In genomic region chrV:10002720-10003119, ce11 we compare ENCODE assay signal across 1 worm cellular context.
TF ChIP-seq lines count a peak whose summit lies in the region.

No protein-coding gene starts in this region.

TF ChIP-seq in whole organism, L1 larva, 84 proteins besides CTCF, POLR2A, EP300 and RAD21 (continued from another document):
- TF ChIP-seq efl-1 (optimal IDR thresholded peaks at IDR 0.05; lab: Kevin White, UChicago) (no peak), efl-1 (GFP tag; optimal IDR thresholded peaks at IDR 0.05 in 1 of 2; lab: Kevin White, UChicago) (no peak), fkh-4 (tag; optimal IDR thresholded peaks at IDR 0.05; lab: Kevin White, UChicago; ENCODE audit: borderline replicate concordance) (no peak), lin-14 (GFP tag; optimal IDR thresholded peaks at IDR 0.05; lab: Kevin White, UChicago) (peak; percentile 70), ceh-8 (GFP tag; optimal IDR thresholded peaks at IDR 0.05; lab: Kevin White, UChicago) (no peak), mep-1 (tag; optimal IDR thresholded peaks at IDR 0.05; lab: Kevin White, UChicago) (peak; percentile 31), xbp-1 (tag; optimal IDR thresholded peaks at IDR 0.05; lab: Kevin White, UChicago) (peak; percentile 44), nhr-84 (tag; optimal IDR thresholded peaks at IDR 0.05; lab: Kevin White, UChicago) (no peak), lin-13 (GFP tag; optimal IDR thresholded peaks at IDR 0.05; lab: Kevin White, UChicago) (no peak), ceh-90 (tag; optimal IDR thresholded peaks at IDR 0.05; lab: Kevin White, UChicago) (no peak), hpl-2 (GFP tag; optimal IDR thresholded peaks at IDR 0.05; lab: Kevin White, UChicago) (no peak), dpl-1 (GFP tag; optimal IDR thresholded peaks at IDR 0.05; lab: Kevin White, UChicago) (no peak), aly-2 (tag; optimal IDR thresholded peaks at IDR 0.05; lab: Kevin White, UChicago) (no peak), nhr-90 (tag; optimal IDR thresholded peaks at IDR 0.05; lab: Kevin White, UChicago; ENCODE audit: poor library complexity) (no peak), nhr-28 (tag; optimal IDR thresholded peaks at IDR 0.05; lab: Kevin White, UChicago) (no peak), elt-3 (tag; optimal IDR thresholded peaks at IDR 0.05; lab: Kevin White, UChicago) (peak in 1 of 6 experiments; percentile 16), ztf-4 (tag; optimal IDR thresholded peaks at IDR 0.05; lab: Kevin White, UChicago) (no peak), unc-86 (tag; optimal IDR thresholded peaks at IDR 0.05; lab: Kevin White, UChicago) (no peak), sptf-1 (tag; optimal IDR thresholded peaks at IDR 0.05; lab: Kevin White, UChicago) (no peak), fos-1 (tag; optimal IDR thresholded peaks at IDR 0.05; lab: Kevin White, UChicago) (no peak), tbx-2 (tag; optimal IDR thresholded peaks at IDR 0.05; lab: Kevin White, UChicago) (no peak), ama-1 (optimal IDR thresholded peaks at IDR 0.05; lab: Kevin White, UChicago) (no peak), irx-1 (tag; optimal IDR thresholded peaks at IDR 0.05; lab: Kevin White, UChicago) (no peak), ceh-63 (GFP tag; optimal IDR thresholded peaks at IDR 0.05; lab: Kevin White, UChicago) (no peak), nhr-76 (tag; optimal IDR thresholded peaks at IDR 0.05; lab: Kevin White, UChicago) (no peak), ces-1 (GFP tag; optimal IDR thresholded peaks at IDR 0.05; lab: Kevin White, UChicago) (no peak), unc-30 (tag; optimal IDR thresholded peaks at IDR 0.05; lab: Kevin White, UChicago) (no peak), pqm-1 (tag; optimal IDR thresholded peaks at IDR 0.05; lab: Kevin White, UChicago) (no peak), pag-3 (tag; optimal IDR thresholded peaks at IDR 0.05; lab: Kevin White, UChicago; ENCODE audit: borderline replicate concordance, insufficient read depth) (no peak), lin-35 (GFP tag; optimal IDR thresholded peaks at IDR 0.05; lab: Kevin White, UChicago) (peak in 1 of 2 experiments; percentile 33), C04F5.9 (tag; optimal IDR thresholded peaks at IDR 0.05; lab: Kevin White, UChicago) (no peak), vab-15 (tag; optimal IDR thresholded peaks at IDR 0.05; lab: Kevin White, UChicago) (no peak), nhr-47 (tag; optimal IDR thresholded peaks at IDR 0.05; lab: Kevin White, UChicago) (no peak), sup-37 (GFP tag; optimal IDR thresholded peaks at IDR 0.05; lab: Kevin White, UChicago) (no peak), lin-39 (tag; optimal IDR thresholded peaks at IDR 0.05; lab: Kevin White, UChicago) (no peak), fkh-8 (tag; optimal IDR thresholded peaks at IDR 0.05; lab: Kevin White, UChicago) (no peak), jun-1 (tag; optimal IDR thresholded peaks at IDR 0.05; lab: Kevin White, UChicago) (no peak), sox-4 (tag; optimal IDR thresholded peaks at IDR 0.05; lab: Kevin White, UChicago) (no peak), rnt-1 (tag; optimal IDR thresholded peaks at IDR 0.05; lab: Kevin White, UChicago) (no peak), lin-15B (tag; optimal IDR thresholded peaks at IDR 0.05; lab: Kevin White, UChicago) (no peak), elt-2 (tag; optimal IDR thresholded peaks at IDR 0.05; lab: Kevin White, UChicago) (no peak), nhr-11 (tag; optimal IDR thresholded peaks at IDR 0.05; lab: Kevin White, UChicago) (no peak), F16B12.6 (tag; optimal IDR thresholded peaks at IDR 0.05; lab: Kevin White, UChicago) (no peak), fkh-10 (GFP tag; optimal IDR thresholded peaks at IDR 0.05; lab: Kevin White, UChicago) (no peak), hlh-4 (tag; optimal IDR thresholded peaks at IDR 0.05; lab: Kevin White, UChicago) (no peak), lsy-2 (tag; optimal IDR thresholded peaks at IDR 0.05; lab: Kevin White, UChicago) (no peak), nhr-77 (tag; optimal IDR thresholded peaks at IDR 0.05; lab: Kevin White, UChicago) (no peak), blmp-1 (tag; optimal IDR thresholded peaks at IDR 0.05; lab: Kevin White, UChicago) (peak; percentile 78), efl-3 (GFP tag; optimal IDR thresholded peaks at IDR 0.05; lab: Kevin White, UChicago) (no peak), nhr-19 (GFP tag; conservative IDR thresholded peaks at IDR 0.05; lab: Robert Waterston, UW) (no peak), mef-2 (tag; optimal IDR thresholded peaks at IDR 0.05; lab: Kevin White, UChicago) (no peak), nhr-237 (tag; optimal IDR thresholded peaks at IDR 0.05; lab: Kevin White, UChicago) (no peak), C34B4.2 (tag; optimal IDR thresholded peaks at IDR 0.05; lab: Kevin White, UChicago) (no peak), mab-9 (GFP tag; IDR thresholded peaks at IDR 0.05; lab: Robert Waterston, UW) (no peak), unc-130 (tag; optimal IDR thresholded peaks at IDR 0.05; lab: Kevin White, UChicago) (no peak), egl-13 (tag; optimal IDR thresholded peaks at IDR 0.05; lab: Kevin White, UChicago) (no peak), skn-1 (tag; optimal IDR thresholded peaks at IDR 0.05; lab: Kevin White, UChicago) (no peak), nhr-12 (tag; optimal IDR thresholded peaks at IDR 0.05; lab: Kevin White, UChicago) (no peak), zip-4 (GFP tag; optimal IDR thresholded peaks at IDR 0.05; lab: Kevin White, UChicago) (no peak), dsc-1 (tag; optimal IDR thresholded peaks at IDR 0.05; lab: Kevin White, UChicago) (no peak), tlp-1 (tag; optimal IDR thresholded peaks at IDR 0.05; lab: Kevin White, UChicago) (no peak), hlh-17 (GFP tag; optimal IDR thresholded peaks at IDR 0.05; lab: Kevin White, UChicago; ENCODE audit: borderline replicate concordance) (no peak), ceh-82 (tag; optimal IDR thresholded peaks at IDR 0.05; lab: Kevin White, UChicago) (no peak), pax-3 (tag; optimal IDR thresholded peaks at IDR 0.05; lab: Kevin White, UChicago) (no peak), lir-3 (tag; optimal IDR thresholded peaks at IDR 0.05; lab: Kevin White, UChicago; ENCODE audit: poor library complexity) (no peak), alr-1 (tag; optimal IDR thresholded peaks at IDR 0.05; lab: Kevin White, UChicago; ENCODE audit: borderline replicate concordance) (no peak)
TF ChIP-seq in whole organism, L1 larva: peak in this region for 10.
